Worm (Caenorhabditis elegans) whole organism, L4 larva: ENCODE data around the gene prp-38.

Experiments used
- F10B5.3 ChIP-seq: sonication (generic microtip); optimal IDR thresholded peaks from 2 replicates; lab custom pipeline; 2016; ENCODE audit warnings: mild to moderate bottlenecking, missing genetic modification characterization, missing compliant biosample characterization
- ceh-82 ChIP-seq: sonication (generic microtip); optimal IDR thresholded peaks from 2 replicates; lab custom pipeline; 2017; ENCODE audit warnings: missing biosample characterization, missing genetic modification characterization
- cey-2 ChIP-seq: sonication (generic microtip); optimal IDR thresholded peaks from 3 replicates; lab custom pipeline; 2017; ENCODE audit warnings: missing genetic modification characterization, mild to moderate bottlenecking, missing compliant biosample characterization, antibody characterized with exemption, borderline replicate concordance; ENCODE audit not compliant: insufficient read depth
- fos-1 ChIP-seq: fragments of 150-350 bp; optimal IDR thresholded peaks from 2 replicates; lab custom pipeline; 2014; ENCODE audit warnings: missing biosample characterization, missing genetic modification characterization
- mdl-1 ChIP-seq, 2 experiments: fragments of 150-350 bp in 1 of 2; sonication (generic microtip) in 1 of 2; optimal IDR thresholded peaks; 2 replicates each; lab custom pipeline; 2014 to 2017; ENCODE audit warnings: missing biosample characterization in 2 of 2, missing genetic modification characterization in 2 of 2
- mxl-2 ChIP-seq: fragments of 200-800 bp; sonication (Bioruptor generic); conservative IDR thresholded peaks from 2 replicates; pipeline ENCODE4 v1.3.6; 2022; ENCODE audit warnings: missing genetic modification reagents, missing genetic modification characterization, missing compliant biosample characterization
- nhr-11 ChIP-seq: fragments of 150-350 bp; optimal IDR thresholded peaks from 2 replicates; lab custom pipeline; 2014; ENCODE audit warnings: missing biosample characterization, missing genetic modification characterization
- nhr-111 ChIP-seq: fragments of 200-800 bp; sonication (Bioruptor generic); optimal IDR thresholded peaks from 2 replicates; lab custom pipeline; 2018; ENCODE audit warnings: mild to moderate bottlenecking, missing genetic modification characterization, missing compliant biosample characterization
- nhr-77 ChIP-seq: fragments of 150-350 bp; optimal IDR thresholded peaks from 2 replicates; lab custom pipeline; 2014; ENCODE audit warnings: missing biosample characterization, missing genetic modification characterization
- sdz-12 ChIP-seq: fragments of 200-800 bp; sonication (Bioruptor generic); optimal IDR thresholded peaks from 2 replicates; lab custom pipeline; 2018; ENCODE audit warnings: mild to moderate bottlenecking, missing genetic modification characterization, missing compliant biosample characterization
- snpc-4 ChIP-seq: fragments of 150-350 bp; optimal IDR thresholded peaks from 2 replicates; lab custom pipeline; 2014; ENCODE audit warnings: missing biosample characterization, missing genetic modification characterization
- zag-1 ChIP-seq: fragments of 150-350 bp; optimal IDR thresholded peaks from 2 replicates; lab custom pipeline; 2014; ENCODE audit warnings: missing biosample characterization, missing genetic modification characterization
- zfp-3 ChIP-seq: fragments of 200-800 bp; sonication (Bioruptor generic); conservative IDR thresholded peaks from 2 replicates; pipeline ENCODE4 v1.3.6; 2022; ENCODE audit warnings: missing genetic modification reagents, missing genetic modification characterization, missing compliant biosample characterization

ce11 chrV:10838204-10838603, 32.4 kb upstream of the prp-38 start:
- TF ChIP-seq nhr-11 (no peak), zfp-3 (GFP tag; lab: Robert Waterston, UW) (no peak), zag-1 (no peak), fos-1 (tag; lab: Kevin White, UChicago) (no peak), nhr-111 (GFP tag; lab: Kevin White, UChicago) (no peak), cey-2 (no peak), nhr-77 (tag; lab: Kevin White, UChicago) (no peak), F10B5.3 (tag; lab: Kevin White, UChicago) (no peak), mxl-2 (no peak), snpc-4 (no peak), ceh-82 (tag; lab: Kevin White, UChicago) (no peak), mdl-1 (tag; optimal IDR thresholded peaks at IDR 0.05; lab: Kevin White, UChicago) (no peak), sdz-12 (GFP tag; lab: Kevin White, UChicago) (no peak)
